Worm (Caenorhabditis elegans): ENCODE measurements around the gene Y54F10BM.12.

ce11 chrIII:2280569-2280968 is 48.9 kb downstream of the Y54F10BM.12 start, which contains the start of gene Y54F10BM.22:
- TF ChIP-seq aly-2 (tag; optimal IDR thresholded peaks at IDR 0.05), result no peak
- TF ChIP-seq nhr-237 (tag; optimal IDR thresholded peaks at IDR 0.05), result no peak
- no peak for TF ChIP-seq zag-1 (tag; optimal IDR thresholded peaks at IDR 0.05)
- no peak for TF ChIP-seq mdl-1 (tag; optimal IDR thresholded peaks at IDR 0.05)
- no peak for TF ChIP-seq elt-2 (tag; optimal IDR thresholded peaks at IDR 0.05)
- TF ChIP-seq lin-39 (tag; optimal IDR thresholded peaks at IDR 0.05), result no peak
- TF ChIP-seq pha-4 (tag; optimal IDR thresholded peaks at IDR 0.05), result no peak
- TF ChIP-seq skn-1 (tag; optimal IDR thresholded peaks at IDR 0.05), result no peak
- no peak for TF ChIP-seq ztf-4 (tag; optimal IDR thresholded peaks at IDR 0.05)
